Fruit fly (Drosophila melanogaster) whole organism, embryonic: ENCODE data around the gene CG46311.

Experiments used
- ATbp ChIP-seq: fragments of 200-800 bp; sonication (Bioruptor generic); optimal IDR thresholded peaks from 2 replicates; lab custom pipeline; 2017; ENCODE audit warnings: missing biosample characterization, mild to moderate bottlenecking, missing genetic modification characterization, missing genetic modification reagents
- Ada2b ChIP-seq: fragments of 200-800 bp; sonication (Bioruptor generic); IDR thresholded peaks from 2 replicates; pipeline ENCODE4 v1.3.6; 2022; ENCODE audit warnings: missing biosample characterization, missing genetic modification characterization
- B-H1 ChIP-seq: fragments of 200-800 bp; sonication (Bioruptor generic); IDR thresholded peaks from 3 replicates; pipeline ENCODE4 v1.3.6; 2022; ENCODE audit warnings: missing biosample characterization, missing genetic modification characterization
- BtbVII ChIP-seq: fragments of 200-800 bp; sonication (Bioruptor generic); optimal IDR thresholded peaks from 3 replicates; lab custom pipeline; 2017; ENCODE audit warnings: missing biosample characterization, mild to moderate bottlenecking, missing genetic modification characterization
- CG10431 ChIP-seq: fragments of 200-800 bp; sonication (Bioruptor generic); optimal IDR thresholded peaks from 3 replicates; lab custom pipeline; 2018; ENCODE audit warnings: missing biosample characterization, mild to moderate bottlenecking, missing genetic modification characterization
- CG10979 ChIP-seq: fragments of 200-800 bp; sonication (Bioruptor generic); optimal IDR thresholded peaks from 2 replicates; lab custom pipeline; 2018; ENCODE audit warnings: missing biosample characterization, mild to moderate bottlenecking, missing genetic modification characterization, moderate library complexity
- CG12219 ChIP-seq: fragments of 200-800 bp; sonication (Bioruptor generic); optimal IDR thresholded peaks from 3 replicates; lab custom pipeline; 2018; ENCODE audit warnings: missing biosample characterization, mild to moderate bottlenecking, missing genetic modification characterization
- CG13775 ChIP-seq: fragments of 200-800 bp; sonication (Bioruptor generic); optimal IDR thresholded peaks from 3 replicates; lab custom pipeline; 2017; ENCODE audit warnings: missing biosample characterization, mild to moderate bottlenecking, missing genetic modification characterization
- CG14014 ChIP-seq: fragments of 200-800 bp; sonication (Bioruptor generic); IDR thresholded peaks from 2 replicates; pipeline ENCODE4 v1.3.6; 2022; ENCODE audit warnings: missing biosample characterization, missing genetic modification characterization
- CG14667 ChIP-seq: fragments of 200-800 bp; sonication (Bioruptor generic); IDR thresholded peaks from 2 replicates; pipeline ENCODE4 v1.3.6; 2022; ENCODE audit warnings: missing biosample characterization, missing genetic modification characterization
- CG14860 ChIP-seq: fragments of 200-800 bp; sonication (Bioruptor generic); IDR thresholded peaks from 3 replicates; pipeline ENCODE4 v1.3.6; 2022; ENCODE audit warnings: missing biosample characterization, missing genetic modification characterization; ENCODE audit not compliant: partially characterized antibody
- CG17328 ChIP-seq: fragments of 200-800 bp; sonication (Bioruptor generic); IDR thresholded peaks from 2 replicates; pipeline ENCODE4 v1.3.6; 2022; ENCODE audit warnings: missing biosample characterization, missing genetic modification characterization
- CG17568 ChIP-seq: fragments of 200-800 bp; sonication (Bioruptor generic); optimal IDR thresholded peaks from 2 replicates; lab custom pipeline; 2018; ENCODE audit warnings: missing biosample characterization, mild to moderate bottlenecking, missing genetic modification characterization, moderate library complexity
- CG18619 ChIP-seq: fragments of 200-800 bp; sonication (Bioruptor generic); optimal IDR thresholded peaks from 3 replicates; lab custom pipeline; 2017; ENCODE audit warnings: missing biosample characterization, mild to moderate bottlenecking, missing genetic modification characterization
- CG42726 ChIP-seq: fragments of 200-800 bp; sonication (Bioruptor generic); IDR thresholded peaks from 2 replicates; pipeline ENCODE4 v1.3.6; 2022; ENCODE audit warnings: missing biosample characterization, missing genetic modification characterization; ENCODE audit not compliant: partially characterized antibody
- CG4282 ChIP-seq: fragments of 200-800 bp; sonication (Bioruptor generic); optimal IDR thresholded peaks from 2 replicates; lab custom pipeline; 2016; ENCODE audit warnings: missing biosample characterization, missing genetic modification characterization
- CG4617 ChIP-seq: fragments of 200-800 bp; sonication (Bioruptor generic); optimal IDR thresholded peaks from 3 replicates; lab custom pipeline; 2016; ENCODE audit warnings: missing biosample characterization, missing genetic modification characterization, borderline replicate concordance
- CG7271 ChIP-seq: fragments of 200-800 bp; sonication (Bioruptor generic); optimal IDR thresholded peaks from 2 replicates; lab custom pipeline; 2018; ENCODE audit warnings: missing biosample characterization, mild to moderate bottlenecking, missing genetic modification characterization, moderate library complexity
- CG7745 ChIP-seq: fragments of 200-800 bp; sonication (Bioruptor generic); optimal IDR thresholded peaks from 2 replicates; lab custom pipeline; 2018; ENCODE audit warnings: missing biosample characterization, mild to moderate bottlenecking, missing genetic modification characterization, moderate library complexity
- CG8765 ChIP-seq: fragments of 200-800 bp; sonication (Bioruptor generic); IDR thresholded peaks from 2 replicates; pipeline ENCODE4 v1.3.6; 2022; ENCODE audit warnings: missing biosample characterization, missing genetic modification characterization
- Dad ChIP-seq: fragments of 200-800 bp; sonication (Bioruptor generic); optimal IDR thresholded peaks from 3 replicates; lab custom pipeline; 2016; ENCODE audit warnings: missing biosample characterization, missing genetic modification characterization
- Dip2 ChIP-seq: fragments of 200-800 bp; sonication (Bioruptor generic); IDR thresholded peaks from 2 replicates; pipeline ENCODE4 v1.3.6; 2022; ENCODE audit warnings: missing biosample characterization, missing genetic modification characterization
- Dll ChIP-seq: fragments of 200-800 bp; sonication (Bioruptor generic); IDR thresholded peaks from 4 replicates; pipeline ENCODE4 v1.3.6; 2022; ENCODE audit warnings: missing biosample characterization, missing genetic modification characterization; ENCODE audit not compliant: partially characterized antibody
- Dref ChIP-seq: fragments of 200-800 bp; sonication (Bioruptor generic); IDR thresholded peaks from 2 replicates; pipeline ENCODE4 v1.3.6; 2022; ENCODE audit warnings: missing biosample characterization, missing genetic modification characterization
- GATAe ChIP-seq: fragments of 200-800 bp; sonication (Bioruptor generic); conservative IDR thresholded peaks from 2 replicates; pipeline ENCODE4 v1.3.6; 2022; ENCODE audit warnings: missing biosample characterization, missing genetic modification characterization
- Hmr ChIP-seq: fragments of 200-800 bp; sonication (Bioruptor generic); optimal IDR thresholded peaks from 3 replicates; lab custom pipeline; 2017; ENCODE audit warnings: mild to moderate bottlenecking, missing biosample characterization, missing genetic modification reagents, missing genetic modification characterization
- Hr3 ChIP-seq: fragments of 200-800 bp; sonication (Bioruptor generic); optimal IDR thresholded peaks from 3 replicates; lab custom pipeline; 2016; ENCODE audit warnings: missing biosample characterization, missing genetic modification characterization
- MESR4 ChIP-seq: fragments of 200-800 bp; sonication (Bioruptor generic); optimal IDR thresholded peaks from 2 replicates; lab custom pipeline; 2018; ENCODE audit warnings: missing biosample characterization, mild to moderate bottlenecking, missing genetic modification characterization, moderate library complexity
- Nf-YB ChIP-seq: fragments of 200-800 bp; sonication (Bioruptor generic); optimal IDR thresholded peaks from 3 replicates; lab custom pipeline; 2019; ENCODE audit warnings: missing biosample characterization, mild to moderate bottlenecking, missing genetic modification characterization, moderate library complexity
- NfI ChIP-seq: fragments of 200-800 bp; sonication (Bioruptor generic); optimal IDR thresholded peaks from 3 replicates; lab custom pipeline; 2018; ENCODE audit warnings: missing biosample characterization, mild to moderate bottlenecking, missing genetic modification characterization, moderate library complexity
- Sox102F ChIP-seq: fragments of 200-800 bp; sonication (Bioruptor generic); optimal IDR thresholded peaks from 2 replicates; lab custom pipeline; 2018; ENCODE audit warnings: missing biosample characterization, mild to moderate bottlenecking, missing genetic modification characterization, moderate library complexity
- Spps ChIP-seq: fragments of 200-800 bp; sonication (Bioruptor generic); optimal IDR thresholded peaks from 2 replicates; lab custom pipeline; 2018; ENCODE audit warnings: missing biosample characterization, mild to moderate bottlenecking, missing genetic modification characterization
- ab ChIP-seq: fragments of 200-800 bp; sonication (Bioruptor generic); optimal IDR thresholded peaks from 2 replicates; lab custom pipeline; 2016; ENCODE audit warnings: missing biosample characterization, missing genetic modification characterization
- abd-A ChIP-seq: fragments of 200-800 bp; sonication (Bioruptor generic); optimal IDR thresholded peaks from 3 replicates; lab custom pipeline; 2019; ENCODE audit warnings: missing biosample characterization, mild to moderate bottlenecking, missing genetic modification characterization, moderate library complexity
- aop ChIP-seq: fragments of 200-800 bp; sonication (Bioruptor generic); IDR thresholded peaks from 2 replicates; pipeline ENCODE4 v1.3.6; 2022; ENCODE audit warnings: missing biosample characterization, missing genetic modification characterization
- bsh ChIP-seq, 2 experiments: fragments of 200-800 bp; sonication (Bioruptor generic); optimal IDR thresholded peaks; 2 replicates each; lab custom pipeline; 2017 to 2018; ENCODE audit warnings: mild to moderate bottlenecking in 2 of 2, missing biosample characterization in 2 of 2, missing genetic modification characterization in 2 of 2, moderate library complexity in 1 of 2
- gem ChIP-seq: fragments of 200-800 bp; sonication (Bioruptor generic); optimal IDR thresholded peaks from 2 replicates; lab custom pipeline; 2019; ENCODE audit warnings: missing biosample characterization, mild to moderate bottlenecking, missing genetic modification characterization, moderate library complexity
- grn ChIP-seq: fragments of 200-800 bp; sonication (Bioruptor generic); optimal IDR thresholded peaks from 3 replicates; lab custom pipeline; 2017; ENCODE audit warnings: missing biosample characterization, missing genetic modification characterization
- h ChIP-seq: fragments of >200 bp; optimal IDR thresholded peaks from 2 replicates; lab custom pipeline; 2017
- inv ChIP-seq: fragments of 200-800 bp; sonication (Bioruptor generic); IDR thresholded peaks from 2 replicates; pipeline ENCODE4 v1.3.6; 2022; ENCODE audit warnings: missing biosample characterization, missing genetic modification characterization; ENCODE audit not compliant: partially characterized antibody
- lab ChIP-seq: fragments of 200-800 bp; sonication (Bioruptor generic); optimal IDR thresholded peaks from 3 replicates; lab custom pipeline; 2017; ENCODE audit warnings: missing biosample characterization, missing genetic modification characterization, mild to moderate bottlenecking, moderate library complexity, missing genetic modification reagents
- nmo ChIP-seq: fragments of 200-800 bp; sonication (Bioruptor generic); optimal IDR thresholded peaks from 2 replicates; lab custom pipeline; 2018; ENCODE audit warnings: missing biosample characterization, mild to moderate bottlenecking, missing genetic modification characterization, moderate library complexity
- odd ChIP-seq: fragments of 200-800 bp; sonication (Bioruptor generic); optimal IDR thresholded peaks from 2 replicates; lab custom pipeline; 2017; ENCODE audit warnings: missing biosample characterization, mild to moderate bottlenecking, missing genetic modification characterization
- pzg ChIP-seq: fragments of 200-800 bp; sonication (Bioruptor generic); optimal IDR thresholded peaks from 3 replicates; lab custom pipeline; 2018; ENCODE audit warnings: missing biosample characterization, mild to moderate bottlenecking, missing genetic modification characterization, moderate library complexity
- scrt ChIP-seq: fragments of 200-800 bp; sonication (Bioruptor generic); optimal IDR thresholded peaks from 2 replicates; lab custom pipeline; 2018; ENCODE audit warnings: missing biosample characterization, mild to moderate bottlenecking, missing genetic modification characterization, moderate library complexity
- sens ChIP-seq: fragments of 200-800 bp; sonication (Bioruptor generic); peaks from one replicate; lab custom pipeline; 2016; ENCODE audit warnings: missing biosample characterization, missing genetic modification characterization
- ssp ChIP-seq: fragments of 200-800 bp; sonication (Bioruptor generic); IDR thresholded peaks from 2 replicates; pipeline ENCODE4 v1.3.6; 2022; ENCODE audit warnings: missing biosample characterization, missing genetic modification characterization
- trem ChIP-seq: fragments of 200-800 bp; optimal IDR thresholded peaks from 3 replicates; lab custom pipeline; 2019; ENCODE audit warnings: missing biosample characterization, mild to moderate bottlenecking, missing genetic modification characterization, moderate library complexity
- unpg ChIP-seq: fragments of 200-800 bp; sonication (Bioruptor generic); optimal IDR thresholded peaks from 3 replicates; lab custom pipeline; 2018; ENCODE audit warnings: missing biosample characterization, mild to moderate bottlenecking, missing genetic modification characterization, moderate library complexity
- zen ChIP-seq: fragments of 200-800 bp; sonication (Bioruptor generic); optimal IDR thresholded peaks from 3 replicates; lab custom pipeline; 2018; ENCODE audit warnings: missing biosample characterization, mild to moderate bottlenecking, missing genetic modification characterization, moderate library complexity

Gene CG46311

dm6 chrX:13626579-13626894 is 62.9 kb downstream of the CG46311 start (continued):
- TF ChIP-seq lab (GFP tag; lab: Kevin White, UChicago), result peak; percentile 88
- TF ChIP-seq pzg (GFP tag; lab: Kevin White, UChicago), result no peak
- TF ChIP-seq ab (GFP tag; lab: Kevin White, UChicago), result peak; percentile 76
- TF ChIP-seq BtbVII (GFP tag; lab: Kevin White, UChicago), result peak; percentile 72
- no peak for TF ChIP-seq CG14860 (GFP tag; lab: Robert Waterston, UW)
- no peak for TF ChIP-seq inv (GFP tag; lab: Robert Waterston, UW)
- TF ChIP-seq CG4282, result peak; percentile 22
- TF ChIP-seq Nf-YB, result peak; percentile 34
- no peak for TF ChIP-seq Dll (GFP tag; lab: Robert Waterston, UW)
- TF ChIP-seq sens (GFP tag; lab: Kevin White, UChicago), result peak; percentile 93
- peak; percentile 48; the same call in 1 of the 2 replicates for TF ChIP-seq CG14667
- TF ChIP-seq CG4617 (GFP tag; lab: Kevin White, UChicago), result peak; percentile 15
- peak in 1 of 2 experiments; percentile 71 for TF ChIP-seq bsh (GFP tag; optimal IDR thresholded peaks at IDR 0.05; lab: Kevin White, UChicago)
- peak; percentile 62 for TF ChIP-seq CG10979 (tag; lab: Kevin White, UChicago)
- peak; percentile 56 for TF ChIP-seq ATbp (GFP tag; lab: Kevin White, UChicago)
- peak; percentile 55 for TF ChIP-seq scrt
- TF ChIP-seq trem (tag; lab: Kevin White, UChicago), result peak; percentile 0
- TF ChIP-seq Sox102F, result peak; percentile 72
- no peak for TF ChIP-seq Spps (tag; lab: Kevin White, UChicago)
- peak; percentile 9 for TF ChIP-seq zen (tag; lab: Kevin White, UChicago)
- peak; percentile 78 for TF ChIP-seq abd-A (tag; lab: Kevin White, UChicago)
- TF ChIP-seq CG14014 (GFP tag; lab: Robert Waterston, UW), result peak; percentile 84
- TF ChIP-seq GATAe, result peak; percentile 44; the same call in 1 of the 2 replicates
- TF ChIP-seq CG17328, result 0 out of 2 replicates have a peak, but pooled peaks have one; percentile 28
- no peak for TF ChIP-seq CG10431 (GFP tag; lab: Kevin White, UChicago)
- no peak for TF ChIP-seq Dref (GFP tag; lab: Robert Waterston, UW)
- no peak for TF ChIP-seq CG42726 (GFP tag; lab: Robert Waterston, UW)
- no peak for TF ChIP-seq aop (GFP tag; lab: Robert Waterston, UW)
- peak; percentile 72 for TF ChIP-seq CG12219 (GFP tag; lab: Kevin White, UChicago)
- no peak for TF ChIP-seq MESR4 (GFP tag; lab: Kevin White, UChicago)
- TF ChIP-seq odd (GFP tag; lab: Kevin White, UChicago), result peak; percentile 67
- TF ChIP-seq CG8765 (GFP tag; lab: Robert Waterston, UW), result no peak
- peak; percentile 84 for TF ChIP-seq Hmr (GFP tag; lab: Kevin White, UChicago)
- TF ChIP-seq Dad (GFP tag; lab: Kevin White, UChicago), result peak; percentile 66
- peak; percentile 75 for TF ChIP-seq nmo
- no peak for TF ChIP-seq CG7745
- no peak for TF ChIP-seq Dip2
- TF ChIP-seq CG17568, result peak; percentile 59
- no peak for TF ChIP-seq grn (GFP tag; lab: Kevin White, UChicago)
- peak; percentile 81 for TF ChIP-seq Ada2b
- peak; percentile 30; the same call in 1 of the 2 replicates for TF ChIP-seq ssp (GFP tag; lab: Robert Waterston, UW)
- TF ChIP-seq unpg (GFP tag; lab: Kevin White, UChicago), result peak; percentile 81
- TF ChIP-seq Hr3 (GFP tag; lab: Kevin White, UChicago), result peak; percentile 67
- TF ChIP-seq B-H1, result peak; percentile 64
- no peak for TF ChIP-seq h (lab: Kevin White, UChicago)
- TF ChIP-seq CG7271 (tag; lab: Kevin White, UChicago), result no peak
- peak; percentile 55 for TF ChIP-seq CG13775
- TF ChIP-seq CG18619 (GFP tag; lab: Kevin White, UChicago), result peak; percentile 65
- peak; percentile 83 for TF ChIP-seq gem (tag; lab: Kevin White, UChicago)
- TF ChIP-seq NfI, result peak; percentile 71
